Fruit fly (Drosophila melanogaster): ENCODE results near the gene Mms19.

dm6 chr3R:5193271-5193670 lies 39.1 kb upstream of the Mms19 start:
- no peak for TF ChIP-seq dsf (GFP tag; optimal IDR thresholded peaks at IDR 0.05; ENCODE audit: borderline replicate concordance)
- no peak for TF ChIP-seq OdsH (GFP tag; optimal IDR thresholded peaks at IDR 0.05)
- TF ChIP-seq Sp1 (GFP tag; optimal IDR thresholded peaks at IDR 0.05), result no peak
- no peak for TF ChIP-seq h (GFP tag; optimal IDR thresholded peaks at IDR 0.05)
- no peak for TF ChIP-seq Dfd (GFP tag; optimal IDR thresholded peaks at IDR 0.05)
- no peak for TF ChIP-seq dmrt93B (GFP tag; optimal IDR thresholded peaks at IDR 0.05)
- no peak for TF ChIP-seq Hr78 (GFP tag; optimal IDR thresholded peaks at IDR 0.05)

Data from whole organism, wandering third instar larva.